Worm (Caenorhabditis elegans): ENCODE data around the gene F36H1.12.

- TF ChIP-seq nhr-28 (tag; optimal IDR thresholded peaks at IDR 0.05) (no peak), nhr-237 (tag; optimal IDR thresholded peaks at IDR 0.05) (no peak)
Measured at ce11 chrIV:11038665-11039064, 14.8 kb downstream of the F36H1.12 start.
